Fruit fly (Drosophila melanogaster) whole organism, prepupa: ENCODE measurements around the gene CG4968.

Source experiments
- Blimp-1 ChIP-seq: fragments of 200-800 bp; sonication (Bioruptor generic); optimal IDR thresholded peaks from 3 replicates; lab custom pipeline; 2017; ENCODE audit warnings: missing biosample characterization, missing genetic modification characterization, mild to moderate bottlenecking, moderate library complexity, missing genetic modification reagents
- CG10631 ChIP-seq: fragments of 200-800 bp; sonication (Bioruptor generic); optimal IDR thresholded peaks from 2 replicates; lab custom pipeline; 2016; ENCODE audit warnings: missing biosample characterization, missing genetic modification characterization
- CG11294 ChIP-seq: fragments of 200-800 bp; sonication (Bioruptor generic); IDR thresholded peaks from 2 replicates; pipeline ENCODE4 v1.3.6; 2022; ENCODE audit warnings: missing biosample characterization, missing genetic modification characterization
- CG11762 ChIP-seq: fragments of 200-800 bp; sonication (Bioruptor generic); optimal IDR thresholded peaks from 3 replicates; lab custom pipeline; 2016; ENCODE audit warnings: missing biosample characterization, missing genetic modification characterization; ENCODE audit not compliant: insufficient read depth
- CG15336 ChIP-seq: fragments of 200-800 bp; sonication (Bioruptor generic); IDR thresholded peaks from 2 replicates; pipeline ENCODE4 v1.3.6; 2022; ENCODE audit warnings: missing biosample characterization, missing genetic modification characterization
- CG1621 ChIP-seq: fragments of 200-800 bp; sonication (Bioruptor generic); optimal IDR thresholded peaks from 3 replicates; lab custom pipeline; 2018; ENCODE audit warnings: missing biosample characterization, mild to moderate bottlenecking, missing genetic modification characterization
- CG16779 ChIP-seq: fragments of 200-800 bp; sonication (Bioruptor generic); optimal IDR thresholded peaks from 3 replicates; lab custom pipeline; 2017; ENCODE audit warnings: missing biosample characterization, mild to moderate bottlenecking, missing genetic modification characterization
- CG3032 ChIP-seq: fragments of 200-800 bp; optimal IDR thresholded peaks from 2 replicates; lab custom pipeline; 2019; ENCODE audit warnings: missing biosample characterization, mild to moderate bottlenecking, missing genetic modification characterization, moderate library complexity
- CG31627 ChIP-seq: fragments of 200-800 bp; sonication (Bioruptor generic); optimal IDR thresholded peaks from 3 replicates; lab custom pipeline; 2016; ENCODE audit warnings: missing biosample characterization, missing genetic modification characterization
- CG32006 ChIP-seq: fragments of 200-800 bp; sonication (Bioruptor generic); optimal IDR thresholded peaks from 3 replicates; lab custom pipeline; 2017; ENCODE audit warnings: missing biosample characterization, mild to moderate bottlenecking, missing genetic modification characterization
- CG34406 ChIP-seq: fragments of 200-800 bp; sonication (Bioruptor generic); optimal IDR thresholded peaks from 3 replicates; lab custom pipeline; 2016; ENCODE audit warnings: missing biosample characterization, missing genetic modification characterization
- CG3919 ChIP-seq: fragments of 200-800 bp; sonication (Bioruptor generic); optimal IDR thresholded peaks from 3 replicates; lab custom pipeline; 2016; ENCODE audit warnings: missing biosample characterization, missing genetic modification characterization
- CG6276 ChIP-seq: fragments of 200-800 bp; sonication (Bioruptor generic); optimal IDR thresholded peaks from 2 replicates; lab custom pipeline; 2017; ENCODE audit warnings: missing biosample characterization, mild to moderate bottlenecking, missing genetic modification characterization
- CG6854 ChIP-seq: fragments of 200-800 bp; sonication (Bioruptor generic); optimal IDR thresholded peaks from 2 replicates; lab custom pipeline; 2017; ENCODE audit warnings: missing biosample characterization, mild to moderate bottlenecking, missing genetic modification characterization
- CG7368 ChIP-seq: fragments of 200-800 bp; sonication (Bioruptor generic); optimal IDR thresholded peaks from 3 replicates; lab custom pipeline; 2016; ENCODE audit warnings: missing biosample characterization, missing genetic modification characterization
- CG8119 ChIP-seq: fragments of 200-800 bp; sonication (Bioruptor generic); IDR thresholded peaks from 3 replicates; pipeline ENCODE4 v1.3.6; 2022; ENCODE audit warnings: missing biosample characterization, missing genetic modification characterization
- CG8319 ChIP-seq: fragments of 200-800 bp; sonication (Bioruptor generic); optimal IDR thresholded peaks from 3 replicates; lab custom pipeline; 2016; ENCODE audit warnings: missing biosample characterization, missing genetic modification characterization
- CG8632 ChIP-seq: fragments of 200-800 bp; sonication (Bioruptor generic); optimal IDR thresholded peaks from 3 replicates; lab custom pipeline; 2016; ENCODE audit warnings: missing biosample characterization, missing genetic modification characterization
- Eip75B ChIP-seq: fragments of 200-800 bp; sonication (Bioruptor generic); optimal IDR thresholded peaks from 3 replicates; lab custom pipeline; 2016; ENCODE audit warnings: missing biosample characterization, missing genetic modification characterization
- Eip78C ChIP-seq: fragments of 200-800 bp; sonication (Bioruptor generic); peaks from one replicate; lab custom pipeline; 2016; ENCODE audit warnings: missing biosample characterization, missing genetic modification characterization
- Ets21C ChIP-seq: fragments of 200-800 bp; sonication (Bioruptor generic); optimal IDR thresholded peaks from 3 replicates; lab custom pipeline; 2016; ENCODE audit warnings: missing biosample characterization, missing genetic modification characterization
- Ets96B ChIP-seq: fragments of 200-800 bp; optimal IDR thresholded peaks from 2 replicates; lab custom pipeline; 2019; ENCODE audit warnings: missing biosample characterization, mild to moderate bottlenecking, missing genetic modification characterization, moderate library complexity
- Gug ChIP-seq: fragments of 200-800 bp; sonication (Bioruptor generic); IDR thresholded peaks from 2 replicates; pipeline ENCODE4 v1.3.6; 2022; ENCODE audit warnings: missing biosample characterization, missing genetic modification characterization
- Hr39 ChIP-seq: fragments of 200-800 bp; sonication (Bioruptor generic); optimal IDR thresholded peaks from 2 replicates; lab custom pipeline; 2016; ENCODE audit warnings: missing biosample characterization, missing genetic modification characterization
- Lpt ChIP-seq: fragments of 200-800 bp; sonication (Bioruptor generic); optimal IDR thresholded peaks from 3 replicates; lab custom pipeline; 2016; ENCODE audit warnings: missing biosample characterization, missing genetic modification characterization
- Met ChIP-seq: fragments of 200-800 bp; sonication (Bioruptor generic); optimal IDR thresholded peaks from 3 replicates; lab custom pipeline; 2016; ENCODE audit warnings: missing biosample characterization, missing genetic modification characterization
- OdsH ChIP-seq: fragments of 200-800 bp; sonication (Bioruptor generic); optimal IDR thresholded peaks from 3 replicates; lab custom pipeline; 2016; ENCODE audit warnings: missing biosample characterization, missing genetic modification characterization
- Smox ChIP-seq: fragments of 200-800 bp; sonication (Bioruptor generic); optimal IDR thresholded peaks from 3 replicates; lab custom pipeline; 2016; ENCODE audit warnings: missing biosample characterization, missing genetic modification characterization
- Sox102F ChIP-seq: fragments of 200-800 bp; sonication (Bioruptor generic); optimal IDR thresholded peaks from 2 replicates; lab custom pipeline; 2016; ENCODE audit warnings: missing biosample characterization, mild to moderate bottlenecking, missing genetic modification characterization
- Sox15 ChIP-seq: fragments of 200-800 bp; sonication (Bioruptor generic); optimal IDR thresholded peaks from 3 replicates; lab custom pipeline; 2016; ENCODE audit warnings: missing biosample characterization, missing genetic modification characterization
- acj6 ChIP-seq: fragments of 200-800 bp; sonication (Bioruptor generic); optimal IDR thresholded peaks from 3 replicates; lab custom pipeline; 2016; ENCODE audit warnings: missing biosample characterization, missing genetic modification characterization
- cyc ChIP-seq: fragments of 200-800 bp; sonication (Bioruptor generic); optimal IDR thresholded peaks from 3 replicates; lab custom pipeline; 2016; ENCODE audit warnings: missing biosample characterization, missing genetic modification characterization
- dac ChIP-seq: fragments of 200-800 bp; sonication (Bioruptor generic); optimal IDR thresholded peaks from 2 replicates; lab custom pipeline; 2017; ENCODE audit warnings: missing biosample characterization, mild to moderate bottlenecking, missing genetic modification characterization
- dsx ChIP-seq: fragments of 200-800 bp; optimal IDR thresholded peaks from 3 replicates; lab custom pipeline; 2019; ENCODE audit warnings: missing biosample characterization, mild to moderate bottlenecking, missing genetic modification characterization, moderate library complexity; ENCODE audit not compliant: poor library complexity, severe bottlenecking
- eg ChIP-seq: fragments of 200-800 bp; sonication (Bioruptor generic); IDR thresholded peaks from 3 replicates; pipeline ENCODE4 v1.3.6; 2022; ENCODE audit warnings: missing biosample characterization, missing genetic modification characterization
- fd85E ChIP-seq: fragments of 200-800 bp; sonication (Bioruptor generic); optimal IDR thresholded peaks from 3 replicates; lab custom pipeline; 2016; ENCODE audit warnings: missing biosample characterization, missing genetic modification characterization
- fkh ChIP-seq: fragments of 200-800 bp; sonication (Bioruptor generic); optimal IDR thresholded peaks from 3 replicates; lab custom pipeline; 2017; ENCODE audit warnings: missing biosample characterization, mild to moderate bottlenecking, missing genetic modification characterization, moderate library complexity
- net ChIP-seq: fragments of 200-800 bp; sonication (Bioruptor generic); optimal IDR thresholded peaks from 3 replicates; lab custom pipeline; 2016; ENCODE audit warnings: missing biosample characterization, missing genetic modification characterization
- pdm3 ChIP-seq: fragments of 200-800 bp; sonication (Bioruptor generic); optimal IDR thresholded peaks from 3 replicates; lab custom pipeline; 2016; ENCODE audit warnings: missing biosample characterization, missing genetic modification characterization
- salr ChIP-seq, 2 experiments: fragments of 200-800 bp; sonication (Bioruptor generic); optimal IDR thresholded peaks; 3 replicates each; lab custom pipeline; 2016 to 2018; ENCODE audit warnings: missing biosample characterization in 2 of 2, missing genetic modification characterization in 2 of 2, mild to moderate bottlenecking in 1 of 2
- spab ChIP-seq: fragments of 200-800 bp; sonication (Bioruptor generic); optimal IDR thresholded peaks from 2 replicates; lab custom pipeline; 2017; ENCODE audit warnings: missing biosample characterization, mild to moderate bottlenecking, missing genetic modification characterization, missing genetic modification reagents
- ss ChIP-seq, 2 experiments: fragments of 200-800 bp; sonication (Bioruptor generic); optimal IDR thresholded peaks; 2 replicates in 1 of 2; 3 replicates in 1 of 2; lab custom pipeline; 2017 to 2018; ENCODE audit warnings: mild to moderate bottlenecking in 2 of 2, missing biosample characterization in 2 of 2, missing genetic modification characterization in 2 of 2, moderate library complexity in 1 of 2
- svp ChIP-seq: fragments of 200-800 bp; sonication (Bioruptor generic); peaks from one replicate; lab custom pipeline; 2016; ENCODE audit warnings: missing biosample characterization, missing genetic modification characterization
- vri ChIP-seq: fragments of 200-800 bp; sonication (Bioruptor generic); optimal IDR thresholded peaks from 3 replicates; lab custom pipeline; 2016; ENCODE audit warnings: missing biosample characterization, mild to moderate bottlenecking, missing genetic modification characterization

CG4968 gene

DNA sequence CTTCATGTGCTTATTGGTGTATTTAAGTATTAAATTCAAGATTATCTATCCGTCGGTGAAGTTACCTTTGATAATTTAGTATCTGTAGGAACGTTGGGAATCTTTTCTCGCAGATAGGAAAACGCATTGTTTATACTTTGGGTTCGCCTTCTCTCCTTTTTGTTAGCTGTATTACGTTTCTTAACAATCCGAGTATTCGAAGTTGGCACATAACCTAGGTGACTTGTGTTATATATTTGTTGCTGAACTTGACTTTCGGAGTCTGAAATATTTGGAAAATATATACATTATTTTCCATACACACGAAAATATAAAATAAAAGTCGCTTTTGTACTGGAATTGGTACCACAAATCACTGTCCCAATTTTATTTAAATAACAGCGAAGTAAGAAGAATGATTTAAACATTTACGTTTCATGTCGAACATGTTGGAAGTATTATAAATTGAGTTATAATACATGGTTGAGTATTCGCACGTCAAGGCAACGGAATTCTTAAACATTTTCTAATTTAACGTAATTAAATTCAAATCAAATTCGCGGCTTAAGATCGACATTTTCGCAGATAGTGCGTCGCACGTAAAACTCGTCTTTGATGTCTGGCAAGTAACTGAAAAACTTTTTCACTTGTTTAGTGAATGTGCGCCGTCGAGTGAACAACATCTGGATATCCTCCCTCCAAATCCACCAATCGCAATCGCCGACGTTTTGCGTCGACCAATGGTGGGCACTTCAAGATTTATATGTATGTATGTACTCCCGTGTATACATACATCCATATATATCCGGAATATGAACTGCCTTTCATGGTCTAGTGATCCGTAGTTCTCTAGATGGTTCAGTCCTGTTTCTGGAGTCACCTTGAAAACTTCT, 11.7 kb upstream of the CG4968 start, which contains the start of gene Hand:
Gene Hand (minus strand): TSS at position 588 of the 872 bp plus-strand sequence.
- TF ChIP-seq CG8319 (GFP tag; lab: Kevin White, UChicago) (no peak), Eip78C (peak; percentile 26), Blimp-1 (no peak), net (GFP tag; lab: Kevin White, UChicago) (no peak), Sox102F (GFP tag; lab: Kevin White, UChicago) (no peak)
- TF ChIP-seq, all 60 proteins: peak for 1

DNA sequence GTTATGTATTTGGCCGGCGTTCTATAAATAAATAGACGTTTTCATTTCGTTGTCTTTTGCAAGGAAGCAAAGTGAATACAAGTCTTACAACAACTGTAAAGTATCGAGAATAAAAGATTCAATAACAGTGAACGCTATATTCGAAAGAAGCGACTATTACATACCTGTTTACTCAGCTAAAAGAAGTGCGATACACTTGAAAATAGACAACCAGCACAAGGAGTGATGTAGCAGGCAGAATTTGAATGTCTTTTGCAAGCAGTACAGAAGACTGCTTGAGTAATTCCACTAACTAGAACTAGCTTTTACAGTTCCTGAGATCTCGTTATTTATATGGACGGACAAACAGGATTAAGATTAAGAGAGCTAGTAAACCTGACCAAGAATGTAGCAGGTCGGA, 8.4 kb upstream of the CG4968 start:
- TF ChIP-seq CG1621 (tag; lab: Kevin White, UChicago) = no peak
- peak; percentile 91 for TF ChIP-seq fkh (GFP tag; lab: Kevin White, UChicago)
- TF ChIP-seq CG8632 (GFP tag; lab: Kevin White, UChicago) = no peak
- TF ChIP-seq, all 60 proteins: peak for 1

DNA sequence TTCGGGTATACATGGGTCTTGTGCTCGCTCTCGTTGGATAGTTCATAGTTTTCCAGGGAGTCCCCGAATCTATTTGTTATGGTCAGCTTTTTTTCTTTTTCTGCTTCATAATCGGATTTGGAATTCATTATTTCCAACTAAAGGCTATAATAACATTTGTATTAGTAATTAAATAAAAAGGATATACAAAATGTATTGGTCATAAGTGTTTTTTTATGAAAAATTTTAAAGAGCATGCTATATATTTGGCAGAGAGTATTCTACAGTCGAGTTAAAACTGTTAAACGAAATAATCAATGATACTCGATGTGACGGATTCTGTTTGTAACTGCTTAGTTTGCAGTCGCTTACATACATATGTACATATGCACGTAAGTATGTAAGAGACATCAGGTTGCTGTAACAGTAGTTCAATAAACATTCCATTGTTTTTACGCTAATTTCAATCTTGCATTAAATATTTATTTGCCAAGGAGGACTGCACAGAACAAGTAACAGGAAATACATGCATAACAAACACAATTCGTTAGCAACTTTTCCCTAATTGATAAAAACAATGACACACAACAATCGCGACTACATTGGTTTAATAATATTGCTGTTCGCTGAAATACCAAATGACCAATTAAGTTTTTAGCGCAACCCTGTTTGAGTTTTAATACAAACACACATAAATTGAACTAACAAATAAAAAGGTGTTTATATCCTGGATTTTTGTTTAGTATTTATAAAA, 7.5 kb upstream of the CG4968 start:
- TF ChIP-seq CG10631 (GFP tag; lab: Kevin White, UChicago) (peak; percentile 10), eg (no peak), Lpt (GFP tag; lab: Kevin White, UChicago) (no peak), fd85E (GFP tag; lab: Kevin White, UChicago) (no peak), Met (peak; percentile 36), dac (GFP tag; lab: Kevin White, UChicago) (no peak), Blimp-1 (no peak), CG8319 (GFP tag; lab: Kevin White, UChicago) (no peak), Hr39 (peak; percentile 2), CG6276 (GFP tag; lab: Kevin White, UChicago) (no peak), vri (GFP tag; lab: Kevin White, UChicago) (no peak), spab (GFP tag; lab: Kevin White, UChicago) (no peak), Smox (GFP tag; lab: Kevin White, UChicago) (no peak), ss (GFP tag; optimal IDR thresholded peaks at IDR 0.05; lab: Kevin White, UChicago) (no peak), CG34406 (GFP tag; lab: Kevin White, UChicago) (no peak), CG7368 (GFP tag; lab: Kevin White, UChicago) (no peak), CG6854 (GFP tag; lab: Kevin White, UChicago) (no peak), Sox102F (GFP tag; lab: Kevin White, UChicago) (no peak), acj6 (peak; percentile 22), CG8119 (no peak), dsx (no peak), CG15336 (GFP tag; lab: Robert Waterston, UW) (peak; percentile 21; the same call in 1 of the 2 replicates), CG31627 (GFP tag; lab: Kevin White, UChicago) (no peak), Eip78C (peak; percentile 78), CG11762 (no peak), CG16779 (tag; lab: Kevin White, UChicago) (no peak), CG32006 (no peak), svp (GFP tag; lab: Kevin White, UChicago) (no peak), Ets96B (tag; lab: Kevin White, UChicago) (peak; percentile 16), salr (GFP tag; optimal IDR thresholded peaks at IDR 0.05; lab: Kevin White, UChicago) (no peak), cyc (GFP tag; lab: Kevin White, UChicago) (no peak), CG3032 (tag; lab: Kevin White, UChicago) (no peak), CG11294 (GFP tag; lab: Robert Waterston, UW) (no peak), pdm3 (GFP tag; lab: Kevin White, UChicago) (no peak), Ets21C (GFP tag; lab: Kevin White, UChicago) (no peak), CG3919 (GFP tag; lab: Kevin White, UChicago) (no peak), Gug (no peak), Sox15 (no peak), Eip75B (GFP tag; lab: Kevin White, UChicago) (no peak), OdsH (GFP tag; lab: Kevin White, UChicago) (peak; percentile 17), CG8632 (GFP tag; lab: Kevin White, UChicago) (no peak)
